Worm (Caenorhabditis elegans): Measurements from ENCODE around the gene K09C8.7.
A peak's percentile ranks its signal among the peaks of the same experiment; 100 is the strongest.

Gene K09C8.7

ce11 chrX:10970629-10971028 lies 19.4 kb upstream of the K09C8.7 start, which contains the start of gene K09C8.8 (continued):
- TF ChIP-seq lin-38 (GFP tag; IDR thresholded peaks at IDR 0.05) = no peak
- TF ChIP-seq nhr-102 (tag; optimal IDR thresholded peaks at IDR 0.05) = no peak

DNA sequence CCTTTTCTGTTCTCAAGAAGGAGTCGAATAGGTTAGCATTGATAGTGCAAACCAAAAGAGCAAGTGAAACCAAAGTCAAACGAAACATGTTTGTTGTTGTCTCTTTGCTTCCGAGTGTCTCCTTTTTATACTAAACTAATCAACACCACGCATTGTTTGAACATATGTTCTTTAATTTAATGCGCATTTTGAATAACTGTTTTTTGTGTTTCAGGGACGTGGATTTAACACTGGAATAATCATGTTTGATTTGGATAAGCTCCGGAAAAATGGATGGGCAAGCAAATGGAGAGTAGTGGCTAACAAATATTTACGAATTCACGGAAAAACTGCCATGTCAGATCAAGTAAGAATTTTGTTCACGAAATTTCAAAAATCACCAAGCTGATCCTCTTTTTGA lies 16.5 kb upstream of the K09C8.7 start, which contains the start of gene K09C8.9:
K09C8.9 (minus strand) TSS at position 101 of the 400 bp plus-strand sequence.
- TF ChIP-seq zip-2 (tag; optimal IDR thresholded peaks at IDR 0.05) (no peak), tra-1 (GFP tag; IDR thresholded peaks at IDR 0.05) (no peak), mdl-1 (tag; optimal IDR thresholded peaks at IDR 0.05) (no peak), ces-1 (GFP tag; optimal IDR thresholded peaks at IDR 0.05) (no peak), unc-130 (GFP tag; optimal IDR thresholded peaks at IDR 0.05) (no peak), nhr-77 (tag; optimal IDR thresholded peaks at IDR 0.05) (no peak), F49E8.2 (tag; optimal IDR thresholded peaks at IDR 0.05; ENCODE audit: borderline replicate concordance) (no peak)

- TF ChIP-seq pha-4 (GFP tag; IDR thresholded peaks at IDR 0.05) (no peak), pha-4 (tag; optimal IDR thresholded peaks at IDR 0.05) (no peak), mes-2 (tag; optimal IDR thresholded peaks at IDR 0.05; ENCODE audit: poor library complexity, severe bottlenecking) (no peak), nhr-25 (tag; optimal IDR thresholded peaks at IDR 0.05; ENCODE audit: borderline replicate concordance, insufficient read depth) (no peak)
Measured at ce11 chrX:10966251-10966650, 15.1 kb upstream of the K09C8.7 start, which contains the start of gene lge-1. Gene lge-1 (plus strand): TSS chrX:10966551.

- TF ChIP-seq ces-1 (GFP tag; optimal IDR thresholded peaks at IDR 0.05) (peak; percentile 54), hmg-1.1 (GFP tag; IDR thresholded peaks at IDR 0.05) (no peak), unc-39 (tag; optimal IDR thresholded peaks at IDR 0.05) (no peak), Y105C5A.15 (GFP tag; IDR thresholded peaks at IDR 0.05) (no peak), Y48G9A.11 (GFP tag; IDR thresholded peaks at IDR 0.05) (no peak), gei-8 (GFP tag; optimal IDR thresholded peaks at IDR 0.05) (no peak), mdt-29 (GFP tag; IDR thresholded peaks at IDR 0.05) (no peak)
Measured at ce11 chrX:10965508-10965907, 14.3 kb upstream of the K09C8.7 start.

- 0 out of 2 replicates have a peak, but pooled peaks have one; percentile 50 for TF ChIP-seq nhr-41 (GFP tag; IDR thresholded peaks at IDR 0.05)
- peak; percentile 40 for TF ChIP-seq zip-2 (tag; optimal IDR thresholded peaks at IDR 0.05)
- peak; percentile 62 for TF ChIP-seq F37D6.2 (tag; optimal IDR thresholded peaks at IDR 0.05)
- peak; percentile 63 for TF ChIP-seq Y5F2A.4 (GFP tag; optimal IDR thresholded peaks at IDR 0.05)
- TF ChIP-seq nhr-6 (tag; optimal IDR thresholded peaks at IDR 0.05) = no peak
- TF ChIP-seq cey-2 (tag; optimal IDR thresholded peaks at IDR 0.05; ENCODE audit: borderline replicate concordance, insufficient read depth) = no peak
- peak; percentile 46 for TF ChIP-seq nhr-28 (tag; optimal IDR thresholded peaks at IDR 0.05)
- TF ChIP-seq zip-11 (GFP tag; IDR thresholded peaks at IDR 0.05) = 0 out of 2 replicates have a peak, but pooled peaks have one; percentile 48
- TF ChIP-seq nhr-42 (GFP tag; IDR thresholded peaks at IDR 0.05) = peak; percentile 51; the same call in 1 of the 2 replicates
- TF ChIP-seq lim-7 (GFP tag; IDR thresholded peaks at IDR 0.05) = peak; percentile 91
- TF ChIP-seq hlh-30 (tag; optimal IDR thresholded peaks at IDR 0.05; ENCODE audit: insufficient read depth) = peak; percentile 44
- TF ChIP-seq unc-62 (GFP tag; optimal IDR thresholded peaks at IDR 0.05 in 1 of 2) = peak in 1 of 2 experiments; percentile 21
- TF ChIP-seq unc-62 (tag; optimal IDR thresholded peaks at IDR 0.05) = no peak
- TF ChIP-seq lin-15B (tag; optimal IDR thresholded peaks at IDR 0.05) = no peak
- TF ChIP-seq ces-1 (GFP tag; optimal IDR thresholded peaks at IDR 0.05) = no peak
- peak; percentile 26 for TF ChIP-seq nhr-25 (tag; optimal IDR thresholded peaks at IDR 0.05; ENCODE audit: borderline replicate concordance, insufficient read depth)
- no peak for TF ChIP-seq ceh-82 (tag; optimal IDR thresholded peaks at IDR 0.05)
- peak; percentile 76 for TF ChIP-seq dmd-6 (GFP tag; IDR thresholded peaks at IDR 0.05)
- no peak for TF ChIP-seq mdt-29 (GFP tag; IDR thresholded peaks at IDR 0.05)
- TF ChIP-seq lir-3 (tag; optimal IDR thresholded peaks at IDR 0.05) = peak; percentile 35
- no peak for TF ChIP-seq pqm-1 (tag; optimal IDR thresholded peaks at IDR 0.05)
- TF ChIP-seq ceh-28 (tag; optimal IDR thresholded peaks at IDR 0.05) = no peak
- TF ChIP-seq dmd-9 (GFP tag; IDR thresholded peaks at IDR 0.05) = peak; percentile 61; the same call in 1 of the 2 replicates
- peak; percentile 20 for TF ChIP-seq F49E8.2 (tag; optimal IDR thresholded peaks at IDR 0.05; ENCODE audit: borderline replicate concordance)
- TF ChIP-seq nhr-237 (tag; optimal IDR thresholded peaks at IDR 0.05) = no peak
- peak; percentile 94 for TF ChIP-seq aha-1 (tag)
- no peak for TF ChIP-seq fos-1 (tag; optimal IDR thresholded peaks at IDR 0.05)
- no peak for TF ChIP-seq dve-1 (tag; optimal IDR thresholded peaks at IDR 0.05; ENCODE audit: insufficient read depth)
Measured at ce11 chrX:10963453-10964046, 12.4 kb upstream of the K09C8.7 start, which contains the start of gene nas-10. Gene nas-10 (minus strand): TSS chrX:10963503.
